Fruit fly (Drosophila melanogaster): Measurements from ENCODE around the gene Fbp1.

DNA sequence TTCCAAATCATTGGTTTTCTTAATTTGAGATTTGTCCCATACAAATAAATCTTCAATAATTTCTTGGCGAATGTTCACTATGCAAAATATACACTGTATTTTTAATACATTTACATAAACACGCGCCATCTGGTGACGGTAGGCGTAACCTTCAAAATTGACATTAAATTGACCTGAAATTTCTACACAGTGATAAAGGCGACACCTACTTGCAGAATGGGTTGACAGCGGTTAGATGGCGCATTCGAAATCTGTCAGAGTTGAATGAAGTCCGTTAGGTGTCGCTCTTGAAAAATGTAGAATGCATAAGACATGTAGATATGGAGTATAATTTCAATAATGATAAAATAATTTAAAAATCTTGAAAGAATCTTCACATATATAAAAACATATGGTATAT, 13.6 kb upstream of the Fbp1 start:
- TF ChIP-seq CG8478 (optimal IDR thresholded peaks at IDR 0.05), result no peak
- peak; percentile 99 to 100 for TF ChIP-seq CTCF (optimal IDR thresholded peaks at IDR 0.05)

All from S2 (cell line).